Worm (Caenorhabditis elegans) whole organism, young adult: ENCODE results near the gene dnj-24.

ENCODE experiments used
- F55B11.4 ChIP-seq: sonication (generic microtip); optimal IDR thresholded peaks from 2 replicates; lab custom pipeline; 2016; ENCODE audit warnings: missing compliant biosample characterization, missing genetic modification characterization, borderline replicate concordance; ENCODE audit not compliant: insufficient read depth
- ama-1 ChIP-seq, 3 experiments: fragments of 150-350 bp in 1 of 3; sonication (generic microtip) in 2 of 3; optimal IDR thresholded peaks; 2 replicates each; lab custom pipeline; 2014 to 2018; ENCODE audit warnings: missing biosample characterization in 2 of 3, missing genetic modification characterization in 2 of 3, missing genetic modification reagents in 2 of 3
- ccch-3 ChIP-seq: fragments of 200-800 bp; sonication (Bioruptor generic); optimal IDR thresholded peaks from 2 replicates; lab custom pipeline; 2018; ENCODE audit warnings: mild to moderate bottlenecking, missing genetic modification characterization, missing compliant biosample characterization
- ets-4 ChIP-seq: fragments of 200-800 bp; sonication (Bioruptor generic); optimal IDR thresholded peaks from 2 replicates; lab custom pipeline; 2018; ENCODE audit warnings: mild to moderate bottlenecking, missing genetic modification characterization, missing compliant biosample characterization
- nhr-27 ChIP-seq: fragments of 200-800 bp; sonication (Bioruptor generic); optimal IDR thresholded peaks from 2 replicates; lab custom pipeline; 2018; ENCODE audit warnings: mild to moderate bottlenecking, missing genetic modification characterization, moderate library complexity, missing compliant biosample characterization

ce11 chrIII:5389365-5389764 is 34.5 kb downstream of the dnj-24 start:
- TF ChIP-seq ets-4 (GFP tag; lab: Kevin White, UChicago): no peak
- TF ChIP-seq F55B11.4 (tag; lab: Kevin White, UChicago): no peak
- no peak for TF ChIP-seq ama-1 (optimal IDR thresholded peaks at IDR 0.05; lab: Kevin White, UChicago)
- TF ChIP-seq ama-1 (GFP tag; optimal IDR thresholded peaks at IDR 0.05; lab: Kevin White, UChicago): no peak
- TF ChIP-seq ccch-3 (GFP tag; lab: Kevin White, UChicago): no peak
- TF ChIP-seq nhr-27 (tag; lab: Kevin White, UChicago): no peak
